Fruit fly (Drosophila melanogaster) S2 (cell line): ENCODE data around the gene nop5.

ENCODE experiments used
- CG8478 ChIP-seq: fragments of >200 bp; optimal IDR thresholded peaks from 2 replicates; lab custom pipeline; 2018
- CTCF ChIP-seq, 2 experiments: fragments of >200 bp; optimal IDR thresholded peaks; 2 replicates each; lab custom pipeline; 2018

DNA sequence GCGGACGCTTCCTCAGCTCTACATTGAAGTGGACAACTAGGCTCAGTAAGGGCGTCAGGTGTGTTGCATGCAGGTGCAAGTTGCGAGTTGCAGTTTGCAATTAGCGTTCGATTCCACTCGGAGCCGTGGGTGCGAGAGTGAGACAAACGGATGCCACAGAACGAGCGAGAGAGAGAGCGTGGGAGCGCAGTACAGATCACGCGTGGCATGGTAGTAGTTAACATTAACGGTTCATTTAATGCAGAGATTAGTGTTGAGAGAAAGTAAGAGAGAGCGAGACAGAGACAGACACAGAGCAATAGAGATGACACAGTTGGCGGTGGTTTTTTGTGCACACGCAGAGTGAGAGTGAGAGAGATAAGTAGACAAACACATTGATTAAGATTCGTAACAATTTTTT is 21.2 kb upstream of the nop5 start:
- TF ChIP-seq CTCF (optimal IDR thresholded peaks at IDR 0.05; lab: Kevin White, UChicago) (peak in 1 of 2 experiments; percentile 35), CG8478 (lab: Kevin White, UChicago) (no peak)
